Fruit fly (Drosophila melanogaster) whole organism, pupa: Measurements from ENCODE around the gene Aos1.

Source experiments
- CG10348 ChIP-seq: fragments of 200-800 bp; sonication (Bioruptor generic); IDR thresholded peaks from 2 replicates; pipeline ENCODE4 v1.3.6; 2022; ENCODE audit warnings: missing biosample characterization, missing genetic modification characterization
- CG12605 ChIP-seq: fragments of 200-800 bp; sonication (Bioruptor generic); IDR thresholded peaks from 2 replicates; pipeline ENCODE4 v1.3.6; 2022; ENCODE audit warnings: missing biosample characterization, missing genetic modification characterization
- CG15710 ChIP-seq: fragments of 200-800 bp; sonication (Bioruptor generic); optimal IDR thresholded peaks from 2 replicates; lab custom pipeline; 2018; ENCODE audit warnings: missing biosample characterization, mild to moderate bottlenecking, missing genetic modification characterization, moderate library complexity
- CG32121 ChIP-seq: fragments of 200-800 bp; sonication (Bioruptor generic); IDR thresholded peaks from 2 replicates; pipeline ENCODE4 v1.3.6; 2022; ENCODE audit warnings: missing biosample characterization, missing genetic modification characterization
- CG34367 ChIP-seq: fragments of 200-800 bp; sonication (Bioruptor generic); optimal IDR thresholded peaks from 2 replicates; lab custom pipeline; 2018; ENCODE audit warnings: missing biosample characterization, mild to moderate bottlenecking, missing genetic modification characterization
- CG8301 ChIP-seq: fragments of 200-800 bp; sonication (Bioruptor generic); optimal IDR thresholded peaks from 2 replicates; lab custom pipeline; 2018; ENCODE audit warnings: missing biosample characterization, mild to moderate bottlenecking, missing genetic modification characterization
- D1 ChIP-seq: fragments of 200-800 bp; sonication (Bioruptor generic); optimal IDR thresholded peaks from 2 replicates; lab custom pipeline; 2018; ENCODE audit warnings: missing biosample characterization, mild to moderate bottlenecking, missing genetic modification characterization, moderate library complexity
- EcR ChIP-seq: fragments of 200-800 bp; sonication (Bioruptor generic); optimal IDR thresholded peaks from 3 replicates; lab custom pipeline; 2019; ENCODE audit warnings: missing biosample characterization, missing genetic modification characterization, mild to moderate bottlenecking, moderate library complexity, missing genetic modification reagents
- Snoo ChIP-seq: fragments of 200-800 bp; sonication (Bioruptor generic); optimal IDR thresholded peaks from 3 replicates; lab custom pipeline; 2017; ENCODE audit warnings: missing biosample characterization, mild to moderate bottlenecking, missing genetic modification characterization, inconsistent platforms
- fd96Ca ChIP-seq: fragments of 200-800 bp; sonication (Bioruptor generic); IDR thresholded peaks from 3 replicates; pipeline ENCODE4 v1.3.6; 2022; ENCODE audit warnings: missing biosample characterization, missing genetic modification characterization

dm6 chr3R:12435948-12436347 is 2.3 kb upstream of the Aos1 start, which contains the start of gene Desat2:
- no peak for TF ChIP-seq CG12605 (GFP tag; lab: Robert Waterston, UW)
- TF ChIP-seq EcR: no peak
- no peak for TF ChIP-seq Snoo (tag; lab: Kevin White, UChicago)
- TF ChIP-seq CG15710 (tag; lab: Kevin White, UChicago): no peak
- no peak for TF ChIP-seq D1 (tag; lab: Kevin White, UChicago)
- TF ChIP-seq CG10348 (GFP tag; lab: Robert Waterston, UW): no peak
- no peak for TF ChIP-seq fd96Ca (GFP tag; lab: Robert Waterston, UW)
- no peak for TF ChIP-seq CG8301 (tag; lab: Kevin White, UChicago)
- no peak for TF ChIP-seq CG32121 (GFP tag; lab: Robert Waterston, UW)
- TF ChIP-seq CG34367 (tag; lab: Kevin White, UChicago): no peak
